Worm (Caenorhabditis elegans) whole organism, L4 larva: ENCODE measurements around the gene ZC373.5.

Source experiments
- F10B5.3 ChIP-seq: sonication (generic microtip); optimal IDR thresholded peaks from 2 replicates; lab custom pipeline; 2016; ENCODE audit warnings: mild to moderate bottlenecking, missing genetic modification characterization, missing compliant biosample characterization
- F26F4.8 ChIP-seq: fragments of 200-800 bp; sonication (Bioruptor generic); conservative IDR thresholded peaks from 2 replicates; pipeline ENCODE4 v1.3.6; 2022; ENCODE audit warnings: missing genetic modification characterization, missing compliant biosample characterization
- R02D3.7 ChIP-seq: fragments of 150-350 bp; sonication (generic microtip); optimal IDR thresholded peaks from 3 replicates; lab custom pipeline; 2014; ENCODE audit warnings: missing biosample characterization, missing genetic modification characterization
- T20F7.1 ChIP-seq: fragments of 200-800 bp; sonication (Bioruptor generic); optimal IDR thresholded peaks from 2 replicates; lab custom pipeline; 2018; ENCODE audit warnings: mild to moderate bottlenecking, missing genetic modification characterization, missing compliant biosample characterization
- Y75B8A.6 ChIP-seq: fragments of 200-800 bp; sonication (Bioruptor generic); IDR thresholded peaks from 2 replicates; pipeline ENCODE4 v1.3.6; 2022; ENCODE audit warnings: missing genetic modification reagents, missing genetic modification characterization, missing compliant biosample characterization
- aha-1 ChIP-seq: fragments of 150-350 bp; peaks from one replicate; lab custom pipeline; 2014; ENCODE audit warnings: missing biosample characterization, missing genetic modification characterization
- ama-1 ChIP-seq: fragments of 150-350 bp; optimal IDR thresholded peaks from 2 replicates; lab custom pipeline; 2014; ENCODE audit warnings: inconsistent platforms, mixed read lengths
- arid-1 ChIP-seq: fragments of 200-800 bp; sonication (Bioruptor generic); conservative IDR thresholded peaks from 2 replicates; pipeline ENCODE4 v1.3.6; 2022; ENCODE audit warnings: missing genetic modification reagents, missing genetic modification characterization, missing compliant biosample characterization
- ceh-28 ChIP-seq: fragments of 150-350 bp; optimal IDR thresholded peaks from 2 replicates; lab custom pipeline; 2014; ENCODE audit warnings: missing biosample characterization, missing genetic modification reagents, missing genetic modification characterization
- ceh-32 ChIP-seq: sonication (generic microtip); optimal IDR thresholded peaks from 2 replicates; lab custom pipeline; 2016; ENCODE audit warnings: mild to moderate bottlenecking, missing genetic modification characterization, missing compliant biosample characterization; ENCODE audit not compliant: poor library complexity
- ctbp-1 ChIP-seq: fragments of 200-800 bp; sonication (Bioruptor generic); IDR thresholded peaks from 2 replicates; pipeline ENCODE4 v1.3.6; 2022; ENCODE audit warnings: missing genetic modification reagents, missing genetic modification characterization, missing compliant biosample characterization
- daf-16 ChIP-seq, 3 experiments: sonication (generic microtip); optimal IDR thresholded peaks; 2 replicates each; lab custom pipeline; 2016 to 2017; ENCODE audit warnings: missing genetic modification characterization in 3 of 3, missing genetic modification reagents in 3 of 3, mild to moderate bottlenecking in 2 of 3, missing compliant biosample characterization in 2 of 3, missing biosample characterization in 1 of 3, moderate library complexity in 1 of 3
- daf-19 ChIP-seq: fragments of 200-800 bp; sonication (Bioruptor generic); conservative IDR thresholded peaks from 2 replicates; pipeline ENCODE4 v1.3.6; 2022; ENCODE audit warnings: missing genetic modification characterization, missing compliant biosample characterization
- daf-8 ChIP-seq: fragments of 200-800 bp; sonication (Bioruptor generic); IDR thresholded peaks from 2 replicates; pipeline ENCODE4 v1.3.6; 2022; ENCODE audit warnings: missing genetic modification characterization, missing compliant biosample characterization
- dmd-6 ChIP-seq: fragments of 200-800 bp; sonication (Bioruptor generic); IDR thresholded peaks from 2 replicates; pipeline ENCODE4 v1.3.6; 2022; ENCODE audit warnings: missing genetic modification reagents, missing genetic modification characterization, missing compliant biosample characterization
- duxl-1 ChIP-seq: sonication (generic microtip); optimal IDR thresholded peaks from 2 replicates; lab custom pipeline; 2016; ENCODE audit warnings: mild to moderate bottlenecking, missing genetic modification characterization, moderate library complexity, missing compliant biosample characterization; ENCODE audit not compliant: poor library complexity
- dve-1 ChIP-seq: sonication (generic microtip); optimal IDR thresholded peaks from 2 replicates; lab custom pipeline; 2017; ENCODE audit warnings: antibody characterized with exemption, mild to moderate bottlenecking, missing genetic modification characterization, missing compliant biosample characterization; ENCODE audit not compliant: insufficient read depth
- fos-1 ChIP-seq: fragments of 150-350 bp; optimal IDR thresholded peaks from 2 replicates; lab custom pipeline; 2014; ENCODE audit warnings: missing biosample characterization, missing genetic modification characterization
- hlh-11 ChIP-seq: fragments of 200-800 bp; sonication (Bioruptor generic); optimal IDR thresholded peaks from 2 replicates; lab custom pipeline; 2018; ENCODE audit warnings: mild to moderate bottlenecking, missing genetic modification characterization, missing compliant biosample characterization
- hlh-30 ChIP-seq: sonication (generic microtip); optimal IDR thresholded peaks from 2 replicates; lab custom pipeline; 2017; ENCODE audit warnings: antibody characterized with exemption, mild to moderate bottlenecking, missing genetic modification characterization, missing compliant biosample characterization; ENCODE audit not compliant: insufficient read depth
- jun-1 ChIP-seq: fragments of 150-350 bp; optimal IDR thresholded peaks from 2 replicates; lab custom pipeline; 2014; ENCODE audit warnings: missing biosample characterization, missing genetic modification reagents, missing genetic modification characterization
- lin-15B ChIP-seq: fragments of 150-350 bp; sonication (generic microtip); optimal IDR thresholded peaks from 3 replicates; lab custom pipeline; 2014; ENCODE audit warnings: missing biosample characterization, missing genetic modification characterization
- lsy-2 ChIP-seq, 2 experiments: fragments of 150-350 bp in 1 of 2; sonication (generic microtip) in 1 of 2; optimal IDR thresholded peaks; 2 replicates each; lab custom pipeline; 2014 to 2017; ENCODE audit warnings: missing biosample characterization in 2 of 2, missing genetic modification characterization in 2 of 2
- madf-5 ChIP-seq, 2 experiments: fragments of 200-800 bp; sonication (Bioruptor generic); IDR thresholded peaks; 2 replicates each; pipeline ENCODE4 v1.3.6; 2022; ENCODE audit warnings: missing compliant biosample characterization in 2 of 2, missing genetic modification characterization in 2 of 2
- madf-9 ChIP-seq: fragments of 200-800 bp; sonication (Bioruptor generic); conservative IDR thresholded peaks from 2 replicates; pipeline ENCODE4 v1.3.6; 2022; ENCODE audit warnings: missing genetic modification reagents, missing genetic modification characterization, missing compliant biosample characterization
- mdl-1 ChIP-seq, 2 experiments: fragments of 150-350 bp in 1 of 2; sonication (generic microtip) in 1 of 2; optimal IDR thresholded peaks; 2 replicates each; lab custom pipeline; 2014 to 2017; ENCODE audit warnings: missing biosample characterization in 2 of 2, missing genetic modification characterization in 2 of 2
- mdt-29 ChIP-seq: fragments of 200-800 bp; sonication (Bioruptor generic); IDR thresholded peaks from 2 replicates; pipeline ENCODE4 v1.3.6; 2022; ENCODE audit warnings: missing genetic modification reagents, missing genetic modification characterization, missing compliant biosample characterization
- mxl-3 ChIP-seq: fragments of 200-800 bp; sonication (Bioruptor generic); optimal IDR thresholded peaks from 2 replicates; lab custom pipeline; 2018; ENCODE audit warnings: mild to moderate bottlenecking, missing genetic modification characterization, missing compliant biosample characterization
- nhr-10 ChIP-seq: fragments of 150-350 bp; optimal IDR thresholded peaks from 2 replicates; lab custom pipeline; 2014; ENCODE audit warnings: missing biosample characterization, missing genetic modification characterization
- nhr-102 ChIP-seq: sonication (generic microtip); optimal IDR thresholded peaks from 2 replicates; lab custom pipeline; 2016; ENCODE audit warnings: mild to moderate bottlenecking, missing genetic modification characterization, moderate library complexity, missing compliant biosample characterization
- nhr-237 ChIP-seq: sonication (generic microtip); optimal IDR thresholded peaks from 2 replicates; lab custom pipeline; 2017; ENCODE audit warnings: missing biosample characterization, missing genetic modification characterization
- nhr-41 ChIP-seq: fragments of 200-800 bp; sonication (Bioruptor generic); IDR thresholded peaks from 2 replicates; pipeline ENCODE4 v1.3.6; 2022; ENCODE audit warnings: missing genetic modification reagents, missing genetic modification characterization, missing compliant biosample characterization
- nhr-42 ChIP-seq: fragments of 200-800 bp; sonication (Bioruptor generic); IDR thresholded peaks from 2 replicates; pipeline ENCODE4 v1.3.6; 2022; ENCODE audit warnings: missing genetic modification characterization, missing compliant biosample characterization
- nhr-48 ChIP-seq: sonication (generic microtip); optimal IDR thresholded peaks from 2 replicates; lab custom pipeline; 2016; ENCODE audit warnings: mild to moderate bottlenecking, missing genetic modification characterization, missing compliant biosample characterization
- php-3 ChIP-seq: fragments of 200-800 bp; sonication (Bioruptor generic); IDR thresholded peaks from 2 replicates; pipeline ENCODE4 v1.3.6; 2022; ENCODE audit warnings: missing genetic modification reagents, missing genetic modification characterization, missing compliant biosample characterization
- skn-1 ChIP-seq: fragments of 150-350 bp; optimal IDR thresholded peaks from 2 replicates; lab custom pipeline; 2014; ENCODE audit warnings: missing biosample characterization, missing genetic modification characterization
- snpc-4 ChIP-seq: fragments of 150-350 bp; optimal IDR thresholded peaks from 2 replicates; lab custom pipeline; 2014; ENCODE audit warnings: missing biosample characterization, missing genetic modification characterization
- spr-1 ChIP-seq: sonication (generic microtip); optimal IDR thresholded peaks from 2 replicates; lab custom pipeline; 2016; ENCODE audit warnings: mild to moderate bottlenecking, missing genetic modification characterization, missing compliant biosample characterization
- spr-3 ChIP-seq: fragments of 200-800 bp; sonication (Bioruptor generic); optimal IDR thresholded peaks from 2 replicates; lab custom pipeline; 2018; ENCODE audit warnings: mild to moderate bottlenecking, missing genetic modification characterization, missing compliant biosample characterization
- unc-130 ChIP-seq: sonication (generic microtip); optimal IDR thresholded peaks from 2 replicates; lab custom pipeline; 2016; ENCODE audit warnings: missing genetic modification reagents, missing genetic modification characterization, missing compliant biosample characterization
- unc-62 ChIP-seq, 3 experiments: fragments of 150-350 bp in 1 of 3; sonication (generic microtip); optimal IDR thresholded peaks in 2 of 3; peaks in 1 of 3; 1 replicate in 1 of 3; 2 replicates in 2 of 3; lab custom pipeline; 2014 to 2017; ENCODE audit warnings: missing biosample characterization in 3 of 3, missing genetic modification characterization in 3 of 3, missing genetic modification reagents in 3 of 3, missing genotype in 1 of 3
- zfp-2 ChIP-seq: sonication (generic microtip); optimal IDR thresholded peaks from 2 replicates; lab custom pipeline; 2016; ENCODE audit warnings: mild to moderate bottlenecking, missing genetic modification characterization, missing compliant biosample characterization

Gene ZC373.5

ce11 chrX:10060475-10061011, 13.6 kb downstream of the ZC373.5 start, which contains the start of gene ZC373.3:
TSS of gene ZC373.3 (plus strand) at chrX:10060525.
- TF ChIP-seq zfp-2 (tag; lab: Kevin White, UChicago): no peak
- peak; percentile 94 for TF ChIP-seq aha-1 (tag; lab: Kevin White, UChicago)

- TF ChIP-seq hlh-11 (tag; lab: Kevin White, UChicago) (no peak), unc-130 (GFP tag; lab: Kevin White, UChicago) (no peak), nhr-41 (GFP tag; lab: Robert Waterston, UW) (no peak), madf-9 (GFP tag; lab: Robert Waterston, UW) (no peak), php-3 (GFP tag; lab: Robert Waterston, UW) (no peak), nhr-48 (tag; lab: Kevin White, UChicago) (no peak)
These were observed 15.9 kb downstream of the ZC373.5 start, which contains the start of gene ZC373.2 for ce11 chrX:10058332-10058731. TSS of gene ZC373.2 (minus strand) at chrX:10058432.

- TF ChIP-seq dmd-6 (peak; percentile 55), ceh-32 (tag; lab: Kevin White, UChicago) (no peak), T20F7.1 (GFP tag; lab: Kevin White, UChicago) (peak; percentile 18), duxl-1 (tag; lab: Kevin White, UChicago) (no peak), jun-1 (no peak), daf-8 (GFP tag; lab: Robert Waterston, UW) (no peak), skn-1 (tag; lab: Kevin White, UChicago) (no peak), dve-1 (tag; lab: Kevin White, UChicago) (peak; percentile 25), ctbp-1 (GFP tag; lab: Robert Waterston, UW) (no peak), snpc-4 (tag; lab: Kevin White, UChicago) (no peak), mxl-3 (GFP tag; lab: Kevin White, UChicago) (peak; percentile 65), madf-5 (GFP tag; IDR thresholded peaks at IDR 0.05; lab: Robert Waterston, UW) (no peak), lsy-2 (tag; optimal IDR thresholded peaks at IDR 0.05; lab: Kevin White, UChicago) (peak in 1 of 2 experiments; percentile 16), aha-1 (tag; lab: Kevin White, UChicago) (peak; percentile 13), nhr-102 (tag; lab: Kevin White, UChicago) (peak; percentile 2)
These were observed 19.8 kb downstream of the ZC373.5 start for ce11 chrX:10054410-10054800.

- TF ChIP-seq mxl-3 (GFP tag; lab: Kevin White, UChicago) (no peak), arid-1 (GFP tag; lab: Robert Waterston, UW) (no peak), ceh-28 (tag; lab: Kevin White, UChicago) (no peak), mdl-1 (tag; optimal IDR thresholded peaks at IDR 0.05; lab: Kevin White, UChicago) (no peak), R02D3.7 (tag; lab: Kevin White, UChicago) (no peak), lsy-2 (tag; optimal IDR thresholded peaks at IDR 0.05; lab: Kevin White, UChicago) (no peak), unc-62 (GFP tag; optimal IDR thresholded peaks at IDR 0.05 in 1 of 2; lab: Kevin White, UChicago) (peak in 1 of 2 experiments; percentile 86), unc-62 (tag; optimal IDR thresholded peaks at IDR 0.05; lab: Kevin White, UChicago) (no peak), nhr-42 (GFP tag; lab: Robert Waterston, UW) (no peak), nhr-48 (tag; lab: Kevin White, UChicago) (peak; percentile 12), spr-1 (tag; lab: Kevin White, UChicago) (no peak), lin-15B (tag; lab: Kevin White, UChicago) (no peak), ama-1 (lab: Kevin White, UChicago) (no peak), spr-3 (GFP tag; lab: Kevin White, UChicago) (no peak), ctbp-1 (GFP tag; lab: Robert Waterston, UW) (no peak), daf-16 (GFP tag; optimal IDR thresholded peaks at IDR 0.05; lab: Kevin White, UChicago) (no peak), daf-16 (tag; optimal IDR thresholded peaks at IDR 0.05; lab: Kevin White, UChicago) (peak; percentile 82), fos-1 (tag; lab: Kevin White, UChicago) (no peak), F10B5.3 (tag; lab: Kevin White, UChicago) (no peak), mdt-29 (GFP tag; lab: Robert Waterston, UW) (no peak), daf-19 (GFP tag; lab: Robert Waterston, UW) (no peak), php-3 (GFP tag; lab: Robert Waterston, UW) (peak; percentile 89), nhr-237 (tag; lab: Kevin White, UChicago) (no peak), hlh-30 (tag; lab: Kevin White, UChicago) (peak; percentile 0), Y75B8A.6 (GFP tag; lab: Robert Waterston, UW) (no peak), hlh-11 (tag; lab: Kevin White, UChicago) (peak; percentile 29), F26F4.8 (GFP tag; lab: Robert Waterston, UW) (no peak), nhr-10 (no peak), daf-8 (GFP tag; lab: Robert Waterston, UW) (no peak)
These were observed 20.3 kb downstream of the ZC373.5 start, which contains the start of gene cbs-1 for ce11 chrX:10053742-10054409. TSS of gene cbs-1 (plus strand) at chrX:10054275.
